Fruit fly (Drosophila melanogaster): ENCODE data around the gene ttm2.

The ttm2 gene

DNA sequence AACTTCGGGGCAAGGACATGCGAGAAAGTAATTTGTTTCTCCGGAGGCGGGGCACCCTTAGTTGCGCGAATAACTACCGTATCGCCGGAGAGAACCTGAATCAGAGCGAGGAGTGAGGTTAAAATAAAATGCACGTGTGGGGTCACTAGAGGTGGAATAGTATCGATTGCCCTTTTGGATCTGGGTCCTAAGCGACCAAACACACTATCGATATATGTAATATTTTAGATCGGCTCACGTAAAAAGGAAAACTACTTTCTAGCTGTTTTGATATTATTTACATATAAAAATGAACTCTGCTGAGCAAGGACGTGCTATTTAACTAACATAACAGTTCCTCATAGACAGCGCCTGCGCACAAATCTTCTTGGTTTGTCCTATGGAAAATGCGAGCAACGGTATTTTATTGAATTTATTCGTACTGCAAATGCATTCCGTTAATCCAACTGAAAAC is 12.2 kb upstream of the ttm2 start (continued):
- TF ChIP-seq CG12299 (tag; optimal IDR thresholded peaks at IDR 0.05) (peak; percentile 2), Poxn (GFP tag; IDR thresholded peaks at IDR 0.05) (no peak), CG3847 (GFP tag; IDR thresholded peaks at IDR 0.05) (no peak), oc (tag; optimal IDR thresholded peaks at IDR 0.05) (no peak), chinmo (GFP tag; IDR thresholded peaks at IDR 0.05; ENCODE audit: partially characterized antibody) (peak; percentile 96), ham (GFP tag; IDR thresholded peaks at IDR 0.05) (no peak), YL-1 (GFP tag; optimal IDR thresholded peaks at IDR 0.05) (peak; percentile 85), CG15696 (tag; optimal IDR thresholded peaks at IDR 0.05) (no peak), Doc3 (GFP tag; IDR thresholded peaks at IDR 0.05; ENCODE audit: partially characterized antibody) (peak; percentile 73; the same call in 2 of the 3 replicates), CG33557 (GFP tag; optimal IDR thresholded peaks at IDR 0.05) (no peak), sima (GFP tag; optimal IDR thresholded peaks at IDR 0.05) (no peak), CG30020 (tag; optimal IDR thresholded peaks at IDR 0.05) (no peak), corto (GFP tag; optimal IDR thresholded peaks at IDR 0.05) (no peak), fd3F (GFP tag; optimal IDR thresholded peaks at IDR 0.05) (no peak), maf-S (GFP tag; optimal IDR thresholded peaks at IDR 0.05) (no peak), trh (GFP tag; optimal IDR thresholded peaks at IDR 0.05) (no peak), Antp (GFP tag; optimal IDR thresholded peaks at IDR 0.05) (no peak), CG10321 (GFP tag; IDR thresholded peaks at IDR 0.05) (peak; percentile 50; the same call in 1 of the 2 replicates), sc (optimal IDR thresholded peaks at IDR 0.05) (no peak), sc (GFP tag; optimal IDR thresholded peaks at IDR 0.05) (no peak), otp (GFP tag; IDR thresholded peaks at IDR 0.05) (no peak), CG1233 (GFP tag; optimal IDR thresholded peaks at IDR 0.05) (peak; percentile 6), CG31388 (GFP tag; optimal IDR thresholded peaks at IDR 0.05) (no peak), CG10431 (GFP tag; optimal IDR thresholded peaks at IDR 0.05) (no peak), pzg (GFP tag; optimal IDR thresholded peaks at IDR 0.05) (peak; percentile 69), E2f2 (GFP tag; IDR thresholded peaks at IDR 0.05) (peak; percentile 28; the same call in 1 of the 2 replicates), Dip2 (GFP tag; IDR thresholded peaks at IDR 0.05) (no peak), CkIIα-i1 (GFP tag; IDR thresholded peaks at IDR 0.05) (no peak), ATbp (GFP tag; optimal IDR thresholded peaks at IDR 0.05) (no peak), Hr51 (GFP tag; optimal IDR thresholded peaks at IDR 0.05) (no peak), crol (GFP tag; IDR thresholded peaks at IDR 0.05) (no peak), CG14667 (GFP tag; IDR thresholded peaks at IDR 0.05) (no peak), CG7928 (GFP tag; optimal IDR thresholded peaks at IDR 0.05) (no peak), eve (GFP tag; optimal IDR thresholded peaks at IDR 0.05) (no peak), insv (GFP tag; optimal IDR thresholded peaks at IDR 0.05) (no peak), ftz-f1 (GFP tag; optimal IDR thresholded peaks at IDR 0.05) (peak; percentile 29), CG4730 (GFP tag; IDR thresholded peaks at IDR 0.05) (no peak), HLH3B (GFP tag; IDR thresholded peaks at IDR 0.05) (no peak), grau (tag; optimal IDR thresholded peaks at IDR 0.05) (no peak), Nf-YA (GFP tag; IDR thresholded peaks at IDR 0.05) (no peak), CG2889 (GFP tag; IDR thresholded peaks at IDR 0.05) (no peak), CG7372 (GFP tag; IDR thresholded peaks at IDR 0.05) (no peak), CG12769 (tag; optimal IDR thresholded peaks at IDR 0.05) (peak; percentile 19), H15 (GFP tag; IDR thresholded peaks at IDR 0.05) (no peak), slp2 (GFP tag; optimal IDR thresholded peaks at IDR 0.05) (no peak), Mes4 (GFP tag; optimal IDR thresholded peaks at IDR 0.05) (no peak), Oli (tag; optimal IDR thresholded peaks at IDR 0.05) (no peak), Oaz (GFP tag; IDR thresholded peaks at IDR 0.05) (no peak), CG6254 (GFP tag; optimal IDR thresholded peaks at IDR 0.05) (no peak), tgo (GFP tag; IDR thresholded peaks at IDR 0.05) (no peak), CG14050 (GFP tag; IDR thresholded peaks at IDR 0.05) (no peak), CTCF (GFP tag; optimal IDR thresholded peaks at IDR 0.05) (peak; percentile 11), Atf6 (GFP tag; IDR thresholded peaks at IDR 0.05) (no peak)
